Worm (Caenorhabditis elegans) whole organism, midembryonic: Measurements from ENCODE around the gene F54D10.7.

Experiments used
- flt-1 ChIP-seq: fragments of 200-800 bp; sonication (Bioruptor generic); IDR thresholded peaks from 2 replicates; pipeline ENCODE4 v1.3.6; 2022; ENCODE audit warnings: missing genetic modification characterization, missing compliant biosample characterization
- klf-2 ChIP-seq: fragments of 200-800 bp; sonication (Bioruptor generic); conservative IDR thresholded peaks from 2 replicates; pipeline ENCODE4 v1.3.6; 2022; ENCODE audit warnings: missing genetic modification reagents, missing genetic modification characterization, missing compliant biosample characterization
- ref-1 ChIP-seq: fragments of 200-800 bp; sonication (Bioruptor generic); conservative IDR thresholded peaks from 2 replicates; pipeline ENCODE4 v1.3.6; 2022; ENCODE audit warnings: missing genetic modification reagents, missing genetic modification characterization, missing compliant biosample characterization
- tab-1 ChIP-seq: fragments of 200-800 bp; sonication (Bioruptor generic); IDR thresholded peaks from 2 replicates; pipeline ENCODE4 v1.3.6; 2022; ENCODE audit warnings: missing genetic modification characterization, missing compliant biosample characterization
- ztf-23 ChIP-seq: fragments of 200-800 bp; sonication (Bioruptor generic); IDR thresholded peaks from 2 replicates; pipeline ENCODE4 v1.3.6; 2022; ENCODE audit warnings: missing genetic modification reagents, missing genetic modification characterization, missing compliant biosample characterization

DNA sequence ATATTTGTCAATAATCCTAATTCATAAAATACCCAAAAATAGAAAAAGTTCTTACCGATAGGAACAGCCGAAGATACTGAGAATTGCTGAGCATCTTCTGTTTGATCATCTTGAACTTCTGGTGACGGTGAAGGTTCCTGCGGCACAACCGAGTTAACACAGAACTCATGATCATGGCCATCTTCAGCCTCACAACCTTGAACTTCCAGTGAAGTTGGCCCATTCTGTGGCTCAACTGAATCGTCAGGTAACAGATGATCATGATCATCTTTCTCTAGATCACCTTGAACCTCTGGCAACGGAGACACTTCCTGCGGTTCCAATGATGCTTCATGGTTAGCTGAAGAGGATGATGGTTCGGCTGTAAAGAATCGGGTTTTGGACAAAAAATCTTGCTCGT lies 49.5 kb downstream of the F54D10.7 start:
- no peak for TF ChIP-seq flt-1 (GFP tag; lab: Robert Waterston, UW)
- no peak for TF ChIP-seq ztf-23 (GFP tag; lab: Robert Waterston, UW)
- no peak for TF ChIP-seq klf-2 (GFP tag; lab: Robert Waterston, UW)
- no peak for TF ChIP-seq ref-1
- no peak for TF ChIP-seq tab-1 (GFP tag; lab: Robert Waterston, UW)
